Fruit fly (Drosophila melanogaster) whole organism, embryonic: Measurements from ENCODE around the gene CG2901.

Experiments
- Atf-2 ChIP-seq: fragments of 200-800 bp; sonication (Bioruptor generic); optimal IDR thresholded peaks from 2 replicates; lab custom pipeline; 2016; ENCODE audit warnings: missing biosample characterization, missing genetic modification characterization
- Awh ChIP-seq: fragments of 200-800 bp; sonication (Bioruptor generic); IDR thresholded peaks from 2 replicates; pipeline ENCODE4, ENCODE4 v1.3.6; 2022; ENCODE audit warnings: missing biosample characterization, missing genetic modification characterization
- CG10959 ChIP-seq: fragments of 200-800 bp; sonication (Bioruptor generic); IDR thresholded peaks from 2 replicates; pipeline ENCODE4 v1.3.6; 2022; ENCODE audit warnings: missing biosample characterization, missing genetic modification characterization
- CG12391 ChIP-seq: fragments of 200-800 bp; sonication (Bioruptor generic); optimal IDR thresholded peaks from 3 replicates; lab custom pipeline; 2018; ENCODE audit warnings: missing biosample characterization, mild to moderate bottlenecking, missing genetic modification characterization, moderate library complexity
- CG14965 ChIP-seq: fragments of 200-800 bp; sonication (Bioruptor generic); optimal IDR thresholded peaks from 2 replicates; lab custom pipeline; 2016; ENCODE audit warnings: missing biosample characterization, missing genetic modification characterization, borderline replicate concordance
- CG15479 ChIP-seq: fragments of 200-800 bp; sonication (Bioruptor generic); optimal IDR thresholded peaks from 3 replicates; lab custom pipeline; 2019; ENCODE audit warnings: missing biosample characterization, mild to moderate bottlenecking, missing genetic modification characterization, moderate library complexity
- CG17186 ChIP-seq: fragments of 200-800 bp; sonication (Bioruptor generic); optimal IDR thresholded peaks from 3 replicates; lab custom pipeline; 2017; ENCODE audit warnings: missing biosample characterization, missing genetic modification reagents, missing genetic modification characterization
- CG17361 ChIP-seq: fragments of 200-800 bp; sonication (Bioruptor generic); IDR thresholded peaks from 3 replicates; pipeline ENCODE4 v1.3.6; 2022; ENCODE audit warnings: missing biosample characterization, missing genetic modification characterization
- CG17568 ChIP-seq: fragments of 200-800 bp; sonication (Bioruptor generic); optimal IDR thresholded peaks from 2 replicates; lab custom pipeline; 2018; ENCODE audit warnings: missing biosample characterization, mild to moderate bottlenecking, missing genetic modification characterization, moderate library complexity
- CG2889 ChIP-seq: fragments of 200-800 bp; sonication (Bioruptor generic); IDR thresholded peaks from 3 replicates; pipeline ENCODE4 v1.3.6; 2022; ENCODE audit warnings: missing biosample characterization, missing genetic modification characterization
- CG31365 ChIP-seq: fragments of 200-800 bp; sonication (Bioruptor generic); optimal IDR thresholded peaks from 2 replicates; lab custom pipeline; 2018; ENCODE audit warnings: missing biosample characterization, mild to moderate bottlenecking, missing genetic modification characterization
- CG32767 ChIP-seq: fragments of 200-800 bp; sonication (Bioruptor generic); IDR thresholded peaks from 2 replicates; pipeline ENCODE4 v1.3.6; 2022; ENCODE audit warnings: missing biosample characterization, missing genetic modification characterization
- CG3838 ChIP-seq: fragments of 200-800 bp; sonication (Bioruptor generic); optimal IDR thresholded peaks from 3 replicates; lab custom pipeline; 2016; ENCODE audit warnings: missing biosample characterization, missing genetic modification characterization
- CG3847 ChIP-seq: fragments of 200-800 bp; sonication (Bioruptor generic); IDR thresholded peaks from 2 replicates; pipeline ENCODE4 v1.3.6; 2022; ENCODE audit warnings: missing biosample characterization, missing genetic modification characterization
- CG6175 ChIP-seq: fragments of 200-800 bp; sonication (Bioruptor generic); IDR thresholded peaks from 3 replicates; pipeline ENCODE4 v1.3.6; 2022; ENCODE audit warnings: missing biosample characterization, missing genetic modification characterization
- CG7372 ChIP-seq: fragments of 200-800 bp; sonication (Bioruptor generic); IDR thresholded peaks from 2 replicates; pipeline ENCODE4 v1.3.6; 2022; ENCODE audit warnings: missing biosample characterization, missing genetic modification characterization
- CG9215 ChIP-seq: fragments of 200-800 bp; sonication (Bioruptor generic); IDR thresholded peaks from 2 replicates; pipeline ENCODE4 v1.3.6; 2022; ENCODE audit warnings: missing biosample characterization, missing genetic modification characterization
- CTCF ChIP-seq: fragments of 200-800 bp; sonication (Bioruptor generic); optimal IDR thresholded peaks from 2 replicates; lab custom pipeline; 2017; ENCODE audit warnings: missing biosample characterization, mild to moderate bottlenecking, missing genetic modification characterization, moderate library complexity
- Drgx ChIP-seq: fragments of 200-800 bp; sonication (Bioruptor generic); IDR thresholded peaks from 2 replicates; pipeline ENCODE4 v1.3.6; 2022; ENCODE audit warnings: missing biosample characterization, missing genetic modification characterization
- Gug ChIP-seq: fragments of 200-800 bp; sonication (Bioruptor generic); IDR thresholded peaks from 4 replicates; pipeline ENCODE4 v1.3.6; 2022; ENCODE audit warnings: missing biosample characterization, missing genetic modification characterization
- H15 ChIP-seq: fragments of 200-800 bp; sonication (Bioruptor generic); IDR thresholded peaks from 3 replicates; pipeline ENCODE4 v1.3.6; 2022; ENCODE audit warnings: missing biosample characterization, missing genetic modification characterization
- MTF-1 ChIP-seq: fragments of 200-800 bp; sonication (Bioruptor generic); optimal IDR thresholded peaks from 2 replicates; lab custom pipeline; 2018; ENCODE audit warnings: missing biosample characterization, mild to moderate bottlenecking, missing genetic modification characterization, borderline replicate concordance
- Max ChIP-seq: fragments of 200-800 bp; sonication (Bioruptor generic); optimal IDR thresholded peaks from 2 replicates; lab custom pipeline; 2016; ENCODE audit warnings: missing biosample characterization, mild to moderate bottlenecking, missing genetic modification characterization
- Nf-YB ChIP-seq: fragments of 200-800 bp; sonication (Bioruptor generic); optimal IDR thresholded peaks from 3 replicates; lab custom pipeline; 2019; ENCODE audit warnings: missing biosample characterization, mild to moderate bottlenecking, missing genetic modification characterization, moderate library complexity
- Pdp1 ChIP-seq, 2 experiments: fragments of 200-800 bp; sonication (Bioruptor generic); optimal IDR thresholded peaks; 3 replicates each; lab custom pipeline; 2016; ENCODE audit warnings: missing biosample characterization in 2 of 2, missing genetic modification characterization in 2 of 2, mild to moderate bottlenecking in 1 of 2, moderate library complexity in 1 of 2
- Rfx ChIP-seq: fragments of 200-800 bp; sonication (Bioruptor generic); IDR thresholded peaks from 2 replicates; pipeline ENCODE4 v1.3.6; 2022; ENCODE audit warnings: missing biosample characterization, missing genetic modification characterization
- Rx ChIP-seq: fragments of 200-800 bp; sonication (Bioruptor generic); IDR thresholded peaks from 2 replicates; pipeline ENCODE4 v1.3.6; 2022; ENCODE audit warnings: missing biosample characterization, missing genetic modification characterization
- Xrp1 ChIP-seq: fragments of 200-800 bp; sonication (Bioruptor generic); IDR thresholded peaks from 2 replicates; pipeline ENCODE4 v1.3.6; 2022; ENCODE audit warnings: missing biosample characterization, missing genetic modification characterization
- bowl ChIP-seq: fragments of 200-800 bp; sonication (Bioruptor generic); IDR thresholded peaks from 2 replicates; pipeline ENCODE4 v1.3.6; 2022; ENCODE audit warnings: missing biosample characterization, missing genetic modification characterization
- cato ChIP-seq: fragments of 200-800 bp; sonication (Bioruptor generic); optimal IDR thresholded peaks from 2 replicates; lab custom pipeline; 2016; ENCODE audit warnings: missing biosample characterization, missing genetic modification characterization, borderline replicate concordance
- chinmo ChIP-seq: fragments of 200-800 bp; sonication (Bioruptor generic); IDR thresholded peaks from 4 replicates; pipeline ENCODE4 v1.3.6; 2022; ENCODE audit warnings: missing biosample characterization, missing genetic modification characterization; ENCODE audit not compliant: partially characterized antibody
- crc ChIP-seq: fragments of 200-800 bp; sonication (Bioruptor generic); optimal IDR thresholded peaks from 2 replicates; lab custom pipeline; 2016; ENCODE audit warnings: missing biosample characterization, missing genetic modification characterization
- dimm ChIP-seq: fragments of 200-800 bp; sonication (Bioruptor generic); IDR thresholded peaks from 2 replicates; pipeline ENCODE4 v1.3.6; 2022; ENCODE audit warnings: missing biosample characterization, missing genetic modification characterization
- dpn ChIP-seq, 2 experiments: fragments of 200-800 bp; sonication (Bioruptor generic); optimal IDR thresholded peaks; 3 replicates each; lab custom pipeline; 2016; ENCODE audit warnings: missing biosample characterization in 2 of 2, missing genetic modification characterization in 2 of 2
- fu2 ChIP-seq: fragments of 200-800 bp; sonication (Bioruptor generic); optimal IDR thresholded peaks from 2 replicates; lab custom pipeline; 2016; ENCODE audit warnings: missing biosample characterization, missing genetic modification characterization
- gem ChIP-seq: fragments of 200-800 bp; sonication (Bioruptor generic); optimal IDR thresholded peaks from 2 replicates; lab custom pipeline; 2019; ENCODE audit warnings: missing biosample characterization, mild to moderate bottlenecking, missing genetic modification characterization, moderate library complexity
- her ChIP-seq: fragments of 200-800 bp; sonication (Bioruptor generic); optimal IDR thresholded peaks from 2 replicates; lab custom pipeline; 2016; ENCODE audit warnings: missing biosample characterization, missing genetic modification characterization
- knrl ChIP-seq: fragments of 200-800 bp; sonication (Bioruptor generic); IDR thresholded peaks from 3 replicates; pipeline ENCODE4 v1.3.6; 2022; ENCODE audit warnings: missing biosample characterization, missing genetic modification characterization; ENCODE audit not compliant: partially characterized antibody
- lov ChIP-seq, 2 experiments: fragments of 200-800 bp in 1 of 2; fragments of >200 bp in 1 of 2; sonication (Bioruptor generic) in 1 of 2; IDR thresholded peaks in 1 of 2; optimal IDR thresholded peaks in 1 of 2; 2 replicates in 1 of 2; 3 replicates in 1 of 2; pipeline versions ENCODE4 v1.3.6 to Lab custom; 2017 to 2022; ENCODE audit warnings: missing biosample characterization in 1 of 2, missing genetic modification characterization in 1 of 2
- odd ChIP-seq: fragments of 200-800 bp; sonication (Bioruptor generic); optimal IDR thresholded peaks from 2 replicates; lab custom pipeline; 2017; ENCODE audit warnings: missing biosample characterization, mild to moderate bottlenecking, missing genetic modification characterization
- onecut ChIP-seq: fragments of 200-800 bp; sonication (Bioruptor generic); IDR thresholded peaks from 2 replicates; pipeline ENCODE4 v1.3.6; 2022; ENCODE audit warnings: missing biosample characterization, missing genetic modification characterization
- peb ChIP-seq: fragments of 200-800 bp; sonication (Bioruptor generic); IDR thresholded peaks from 2 replicates; pipeline ENCODE4 v1.3.6; 2022; ENCODE audit warnings: missing biosample characterization, missing genetic modification characterization
- phol ChIP-seq: fragments of 200-800 bp; sonication (Bioruptor generic); optimal IDR thresholded peaks from 3 replicates; lab custom pipeline; 2018; ENCODE audit warnings: missing biosample characterization, mild to moderate bottlenecking, missing genetic modification characterization, moderate library complexity
- sisA ChIP-seq: fragments of 200-800 bp; sonication (Bioruptor generic); IDR thresholded peaks from 2 replicates; pipeline ENCODE4 v1.3.6; 2022; ENCODE audit warnings: missing biosample characterization, missing genetic modification characterization
- slou ChIP-seq: fragments of 200-800 bp; sonication (Bioruptor generic); optimal IDR thresholded peaks from 3 replicates; lab custom pipeline; 2016; ENCODE audit warnings: missing biosample characterization, missing genetic modification characterization
- slp2 ChIP-seq: fragments of 200-800 bp; sonication (Bioruptor generic); optimal IDR thresholded peaks from 2 replicates; lab custom pipeline; 2016; ENCODE audit warnings: missing biosample characterization, missing genetic modification characterization
- stc ChIP-seq: fragments of 200-800 bp; sonication (Bioruptor generic); IDR thresholded peaks from 2 replicates; pipeline ENCODE4 v1.3.6; 2022; ENCODE audit warnings: missing biosample characterization, missing genetic modification characterization
- tx ChIP-seq: fragments of 200-800 bp; sonication (Bioruptor generic); optimal IDR thresholded peaks from 2 replicates; lab custom pipeline; 2016; ENCODE audit warnings: missing biosample characterization, missing genetic modification characterization
- wdn ChIP-seq: fragments of 200-800 bp; sonication (Bioruptor generic); IDR thresholded peaks from 2 replicates; pipeline ENCODE4 v1.3.6; 2022; ENCODE audit warnings: missing biosample characterization, missing genetic modification characterization
- yki ChIP-seq: fragments of >200 bp; optimal IDR thresholded peaks from 3 replicates; lab custom pipeline; 2018
- zen ChIP-seq: fragments of 200-800 bp; sonication (Bioruptor generic); optimal IDR thresholded peaks from 3 replicates; lab custom pipeline; 2018; ENCODE audit warnings: missing biosample characterization, mild to moderate bottlenecking, missing genetic modification characterization, moderate library complexity

The CG2901 gene

dm6 chrX:3838648-3839047 is 10.7 kb downstream of the CG2901 start (continued):
- TF ChIP-seq H15 (GFP tag; lab: Robert Waterston, UW) (peak; percentile 63; the same call in 2 of the 3 replicates), CG9215 (GFP tag; lab: Robert Waterston, UW) (peak; percentile 66), zen (tag; lab: Kevin White, UChicago) (peak; percentile 65), CTCF (GFP tag; lab: Kevin White, UChicago) (peak; percentile 15), stc (GFP tag; lab: Robert Waterston, UW) (peak; percentile 79), CG15479 (GFP tag; lab: Kevin White, UChicago) (no peak), CG17186 (GFP tag; lab: Kevin White, UChicago) (no peak), Atf-2 (GFP tag; lab: Kevin White, UChicago) (peak; percentile 73), dimm (no peak), onecut (GFP tag; lab: Robert Waterston, UW) (peak; percentile 78), CG10959 (GFP tag; lab: Robert Waterston, UW) (peak; percentile 53), slp2 (GFP tag; lab: Kevin White, UChicago) (peak; percentile 70), Xrp1 (GFP tag; lab: Robert Waterston, UW) (peak; percentile 80), CG31365 (tag; lab: Kevin White, UChicago) (peak; percentile 59), crc (GFP tag; lab: Kevin White, UChicago) (peak; percentile 0), CG12391 (tag; lab: Kevin White, UChicago) (peak; percentile 81), yki (no peak), CG3847 (GFP tag; lab: Robert Waterston, UW) (peak; percentile 68), slou (GFP tag; lab: Kevin White, UChicago) (peak; percentile 36), CG2889 (GFP tag; lab: Robert Waterston, UW) (0 out of 3 replicates have a peak, but pooled peaks have one; percentile 19), fu2 (GFP tag; lab: Kevin White, UChicago) (peak; percentile 67), Awh (GFP tag; lab: Robert Waterston, UW) (peak; percentile 81), CG7372 (peak; percentile 59), Nf-YB (GFP tag; lab: Kevin White, UChicago) (peak; percentile 43), Gug (GFP tag; lab: Robert Waterston, UW) (peak; percentile 66), peb (GFP tag; lab: Robert Waterston, UW) (peak; percentile 40; the same call in 1 of the 2 replicates), her (peak; percentile 80), gem (tag; lab: Kevin White, UChicago) (peak; percentile 89), CG17568 (GFP tag; lab: Kevin White, UChicago) (peak; percentile 73), cato (GFP tag; lab: Kevin White, UChicago) (peak; percentile 14), Rx (GFP tag; lab: Robert Waterston, UW) (peak; percentile 71), CG17361 (GFP tag; lab: Robert Waterston, UW) (peak; percentile 81), knrl (GFP tag; lab: Robert Waterston, UW) (no peak), tx (peak; percentile 73), MTF-1 (GFP tag; lab: Kevin White, UChicago) (peak; percentile 75)

dm6 chrX:3840962-3841361 is 13.0 kb downstream of the CG2901 start:
- TF ChIP-seq CG14965 (GFP tag; lab: Kevin White, UChicago) (no peak), CG2889 (GFP tag; lab: Robert Waterston, UW) (no peak), bowl (GFP tag; lab: Robert Waterston, UW) (peak; percentile 42; the same call in 1 of the 2 replicates), dpn (GFP tag; optimal IDR thresholded peaks at IDR 0.05; lab: Kevin White, UChicago) (no peak), Pdp1 (GFP tag; optimal IDR thresholded peaks at IDR 0.05; lab: Kevin White, UChicago) (no peak), phol (tag; lab: Kevin White, UChicago) (peak; percentile 78), chinmo (0 out of 4 replicates have a peak, but pooled peaks have one; percentile 77), wdn (GFP tag; lab: Robert Waterston, UW) (no peak), CG32767 (GFP tag; lab: Robert Waterston, UW) (peak; percentile 65; the same call in 1 of the 2 replicates), Drgx (GFP tag; lab: Robert Waterston, UW) (peak; percentile 47; the same call in 1 of the 2 replicates), CG31365 (tag; lab: Kevin White, UChicago) (no peak), CG3838 (GFP tag; lab: Kevin White, UChicago) (no peak), lov (optimal IDR thresholded peaks at IDR 0.05; lab: Kevin White, UChicago) (no peak), lov (GFP tag; IDR thresholded peaks at IDR 0.05; lab: Robert Waterston, UW) (no peak), CG6175 (GFP tag; lab: Robert Waterston, UW) (0 out of 3 replicates have a peak, but pooled peaks have one; percentile 44), Rfx (0 out of 2 replicates have a peak, but pooled peaks have one; percentile 16), knrl (GFP tag; lab: Robert Waterston, UW) (no peak), Max (GFP tag; lab: Kevin White, UChicago) (no peak), sisA (GFP tag; lab: Robert Waterston, UW) (no peak), odd (GFP tag; lab: Kevin White, UChicago) (no peak), CG12391 (tag; lab: Kevin White, UChicago) (no peak)
